Fruit fly (Drosophila melanogaster) whole organism, embryonic: ENCODE results near the gene CG4730.

Source experiments
- Adf1 ChIP-seq: fragments of 200-800 bp; sonication (Bioruptor generic); IDR thresholded peaks from 2 replicates; pipeline ENCODE4 v1.3.6; 2022; ENCODE audit warnings: missing biosample characterization, missing genetic modification characterization
- C15 ChIP-seq: fragments of 200-800 bp; sonication (Bioruptor generic); IDR thresholded peaks from 3 replicates; pipeline ENCODE4 v1.3.6; 2022; ENCODE audit warnings: missing biosample characterization, missing genetic modification characterization
- CG10321 ChIP-seq: fragments of 200-800 bp; sonication (Bioruptor generic); IDR thresholded peaks from 2 replicates; pipeline ENCODE4 v1.3.6; 2022; ENCODE audit warnings: missing biosample characterization, missing genetic modification characterization
- CG10431 ChIP-seq: fragments of 200-800 bp; sonication (Bioruptor generic); optimal IDR thresholded peaks from 3 replicates; lab custom pipeline; 2018; ENCODE audit warnings: missing biosample characterization, mild to moderate bottlenecking, missing genetic modification characterization
- CG10543 ChIP-seq: fragments of 200-800 bp; sonication (Bioruptor generic); optimal IDR thresholded peaks from 3 replicates; lab custom pipeline; 2017; ENCODE audit warnings: missing biosample characterization, mild to moderate bottlenecking, missing genetic modification characterization, moderate library complexity
- CG10654 ChIP-seq: fragments of 200-800 bp; sonication (Bioruptor generic); optimal IDR thresholded peaks from 2 replicates; lab custom pipeline; 2016; ENCODE audit warnings: missing biosample characterization, missing genetic modification characterization
- CG11247 ChIP-seq: fragments of 200-800 bp; sonication (Bioruptor generic); IDR thresholded peaks from 2 replicates; pipeline ENCODE4 v1.3.6; 2022; ENCODE audit warnings: missing biosample characterization, missing genetic modification characterization
- CG11696 ChIP-seq: fragments of 200-800 bp; sonication (Bioruptor generic); IDR thresholded peaks from 2 replicates; pipeline ENCODE4 v1.3.6; 2022; ENCODE audit warnings: missing biosample characterization, missing genetic modification characterization
- CG12071 ChIP-seq: fragments of 200-800 bp; sonication (Bioruptor generic); optimal IDR thresholded peaks from 3 replicates; lab custom pipeline; 2018; ENCODE audit warnings: missing biosample characterization, mild to moderate bottlenecking, missing genetic modification characterization
- CG13296 ChIP-seq: fragments of 200-800 bp; sonication (Bioruptor generic); optimal IDR thresholded peaks from 3 replicates; lab custom pipeline; 2018; ENCODE audit warnings: missing biosample characterization, mild to moderate bottlenecking, missing genetic modification characterization
- CG13894 ChIP-seq: fragments of 200-800 bp; sonication (Bioruptor generic); optimal IDR thresholded peaks from 3 replicates; lab custom pipeline; 2018; ENCODE audit warnings: missing biosample characterization, mild to moderate bottlenecking, missing genetic modification characterization, moderate library complexity
- CG14050 ChIP-seq: fragments of 200-800 bp; sonication (Bioruptor generic); IDR thresholded peaks from 3 replicates; pipeline ENCODE4 v1.3.6; 2022; ENCODE audit warnings: missing biosample characterization, missing genetic modification characterization
- CG14441 ChIP-seq: fragments of 200-800 bp; sonication (Bioruptor generic); IDR thresholded peaks from 2 replicates; pipeline ENCODE4 v1.3.6; 2022; ENCODE audit warnings: missing biosample characterization, missing genetic modification characterization
- CG15479 ChIP-seq: fragments of 200-800 bp; sonication (Bioruptor generic); optimal IDR thresholded peaks from 3 replicates; lab custom pipeline; 2019; ENCODE audit warnings: missing biosample characterization, mild to moderate bottlenecking, missing genetic modification characterization, moderate library complexity
- CG1603 ChIP-seq: fragments of 200-800 bp; sonication (Bioruptor generic); optimal IDR thresholded peaks from 2 replicates; lab custom pipeline; 2019; ENCODE audit warnings: missing biosample characterization, mild to moderate bottlenecking, missing genetic modification characterization, moderate library complexity
- CG17829 ChIP-seq: fragments of 200-800 bp; optimal IDR thresholded peaks from 2 replicates; lab custom pipeline; 2019; ENCODE audit warnings: missing biosample characterization, mild to moderate bottlenecking, missing genetic modification characterization, moderate library complexity
- CG2116 ChIP-seq: fragments of 200-800 bp; sonication (Bioruptor generic); optimal IDR thresholded peaks from 3 replicates; lab custom pipeline; 2018; ENCODE audit warnings: missing biosample characterization, mild to moderate bottlenecking, missing genetic modification characterization
- CG4282 ChIP-seq: fragments of 200-800 bp; sonication (Bioruptor generic); optimal IDR thresholded peaks from 2 replicates; lab custom pipeline; 2016; ENCODE audit warnings: missing biosample characterization, missing genetic modification characterization
- CG4360 ChIP-seq: fragments of 200-800 bp; sonication (Bioruptor generic); IDR thresholded peaks from 2 replicates; pipeline ENCODE4 v1.3.6; 2022; ENCODE audit warnings: missing biosample characterization, missing genetic modification characterization
- CG43689 ChIP-seq: fragments of 200-800 bp; sonication (Bioruptor generic); IDR thresholded peaks from 2 replicates; pipeline ENCODE4 v1.3.6; 2022; ENCODE audit warnings: missing biosample characterization, missing genetic modification characterization
- CG4617 ChIP-seq: fragments of 200-800 bp; sonication (Bioruptor generic); optimal IDR thresholded peaks from 3 replicates; lab custom pipeline; 2016; ENCODE audit warnings: missing biosample characterization, missing genetic modification characterization, borderline replicate concordance
- CG7357 ChIP-seq: fragments of 200-800 bp; sonication (Bioruptor generic); IDR thresholded peaks from 3 replicates; pipeline ENCODE4 v1.3.6; 2022; ENCODE audit warnings: missing biosample characterization, missing genetic modification characterization
- CG7745 ChIP-seq: fragments of 200-800 bp; sonication (Bioruptor generic); optimal IDR thresholded peaks from 2 replicates; lab custom pipeline; 2018; ENCODE audit warnings: missing biosample characterization, mild to moderate bottlenecking, missing genetic modification characterization, moderate library complexity
- CG8281 ChIP-seq: fragments of 200-800 bp; sonication (Bioruptor generic); optimal IDR thresholded peaks from 2 replicates; lab custom pipeline; 2018; ENCODE audit warnings: missing biosample characterization, mild to moderate bottlenecking, missing genetic modification characterization, moderate library complexity
- CG9215 ChIP-seq: fragments of 200-800 bp; sonication (Bioruptor generic); IDR thresholded peaks from 2 replicates; pipeline ENCODE4 v1.3.6; 2022; ENCODE audit warnings: missing biosample characterization, missing genetic modification characterization
- Dref ChIP-seq: fragments of 200-800 bp; sonication (Bioruptor generic); IDR thresholded peaks from 2 replicates; pipeline ENCODE4 v1.3.6; 2022; ENCODE audit warnings: missing biosample characterization, missing genetic modification characterization
- Fer3 ChIP-seq: fragments of 200-800 bp; sonication (Bioruptor generic); optimal IDR thresholded peaks from 2 replicates; lab custom pipeline; 2018; ENCODE audit warnings: missing biosample characterization, mild to moderate bottlenecking, missing genetic modification characterization, moderate library complexity
- GATAe ChIP-seq: fragments of 200-800 bp; sonication (Bioruptor generic); conservative IDR thresholded peaks from 2 replicates; pipeline ENCODE4 v1.3.6; 2022; ENCODE audit warnings: missing biosample characterization, missing genetic modification characterization
- Hr39 ChIP-seq: fragments of >200 bp; optimal IDR thresholded peaks from 2 replicates; lab custom pipeline; 2017
- Lhr ChIP-seq: fragments of 200-800 bp; sonication (Bioruptor generic); optimal IDR thresholded peaks from 3 replicates; lab custom pipeline; 2017; ENCODE audit warnings: mild to moderate bottlenecking, missing biosample characterization, missing genetic modification reagents, missing genetic modification characterization
- MBD-R2 ChIP-seq: fragments of 200-800 bp; sonication (Bioruptor generic); IDR thresholded peaks from 2 replicates; pipeline ENCODE4 v1.3.6; 2022; ENCODE audit warnings: missing biosample characterization, missing genetic modification characterization
- MESR4 ChIP-seq: fragments of 200-800 bp; sonication (Bioruptor generic); optimal IDR thresholded peaks from 2 replicates; lab custom pipeline; 2018; ENCODE audit warnings: missing biosample characterization, mild to moderate bottlenecking, missing genetic modification characterization, moderate library complexity
- Nf-YC ChIP-seq: fragments of 200-800 bp; optimal IDR thresholded peaks from 3 replicates; lab custom pipeline; 2019; ENCODE audit warnings: missing biosample characterization, mild to moderate bottlenecking, missing genetic modification characterization, moderate library complexity
- ac ChIP-seq: fragments of 200-800 bp; sonication (Bioruptor generic); optimal IDR thresholded peaks from 3 replicates; lab custom pipeline; 2017; ENCODE audit warnings: missing biosample characterization, mild to moderate bottlenecking, missing genetic modification characterization
- croc ChIP-seq: fragments of 200-800 bp; sonication (Bioruptor generic); conservative IDR thresholded peaks from 3 replicates; pipeline ENCODE4 v1.3.6; 2022; ENCODE audit warnings: missing biosample characterization, missing genetic modification characterization
- dati ChIP-seq: fragments of 200-800 bp; sonication (Bioruptor generic); IDR thresholded peaks from 2 replicates; pipeline ENCODE4 v1.3.6; 2022; ENCODE audit warnings: missing biosample characterization, missing genetic modification characterization
- disco-r ChIP-seq: fragments of 200-800 bp; sonication (Bioruptor generic); optimal IDR thresholded peaks from 2 replicates; lab custom pipeline; 2016; ENCODE audit warnings: missing biosample characterization, missing genetic modification characterization
- fd3F ChIP-seq: fragments of 200-800 bp; sonication (Bioruptor generic); optimal IDR thresholded peaks from 2 replicates; lab custom pipeline; 2018; ENCODE audit warnings: missing biosample characterization, mild to moderate bottlenecking, missing genetic modification characterization, moderate library complexity
- fd96Cb ChIP-seq: fragments of 200-800 bp; sonication (Bioruptor generic); optimal IDR thresholded peaks from 2 replicates; lab custom pipeline; 2018; ENCODE audit warnings: missing biosample characterization, mild to moderate bottlenecking, missing genetic modification characterization, moderate library complexity
- ind ChIP-seq: fragments of 200-800 bp; sonication (Bioruptor generic); optimal IDR thresholded peaks from 3 replicates; lab custom pipeline; 2016; ENCODE audit warnings: missing biosample characterization, missing genetic modification characterization
- insv ChIP-seq, 2 experiments: fragments of 200-800 bp; sonication (Bioruptor generic); optimal IDR thresholded peaks; 3 replicates each; lab custom pipeline; 2016 to 2018; ENCODE audit warnings: missing biosample characterization in 2 of 2, missing genetic modification characterization in 2 of 2
- jumu ChIP-seq: fragments of 200-800 bp; sonication (Bioruptor generic); optimal IDR thresholded peaks from 3 replicates; lab custom pipeline; 2016; ENCODE audit warnings: missing biosample characterization, missing genetic modification characterization
- lola ChIP-seq, 3 experiments: fragments of >200 bp in 2 of 3; fragments of 200-800 bp in 1 of 3; sonication (Bioruptor generic) in 1 of 3; optimal IDR thresholded peaks; 2 replicates each; lab custom pipeline; 2017 to 2019; ENCODE audit warnings: missing biosample characterization in 3 of 3, missing genetic modification characterization in 3 of 3, mild to moderate bottlenecking in 1 of 3, moderate library complexity in 1 of 3
- odd ChIP-seq: fragments of 200-800 bp; sonication (Bioruptor generic); optimal IDR thresholded peaks from 2 replicates; lab custom pipeline; 2017; ENCODE audit warnings: missing biosample characterization, mild to moderate bottlenecking, missing genetic modification characterization
- pb ChIP-seq: fragments of 200-800 bp; sonication (Bioruptor generic); optimal IDR thresholded peaks from 3 replicates; lab custom pipeline; 2016; ENCODE audit warnings: missing biosample characterization, missing genetic modification characterization
- pros ChIP-seq: fragments of 200-800 bp; sonication (Bioruptor generic); optimal IDR thresholded peaks from 3 replicates; lab custom pipeline; 2019; ENCODE audit warnings: missing biosample characterization, mild to moderate bottlenecking, missing genetic modification characterization, moderate library complexity
- trem ChIP-seq: fragments of 200-800 bp; optimal IDR thresholded peaks from 3 replicates; lab custom pipeline; 2019; ENCODE audit warnings: missing biosample characterization, mild to moderate bottlenecking, missing genetic modification characterization, moderate library complexity
- vvl ChIP-seq: fragments of 200-800 bp; sonication (Bioruptor generic); IDR thresholded peaks from 2 replicates; pipeline ENCODE4 v1.3.6; 2022; ENCODE audit warnings: missing biosample characterization, missing genetic modification characterization
- wek ChIP-seq: fragments of 200-800 bp; sonication (Bioruptor generic); optimal IDR thresholded peaks from 3 replicates; lab custom pipeline; 2018; ENCODE audit warnings: missing biosample characterization, mild to moderate bottlenecking, missing genetic modification characterization, moderate library complexity
- zen2 ChIP-seq: fragments of 200-800 bp; sonication (Bioruptor generic); IDR thresholded peaks from 3 replicates; pipeline ENCODE4 v1.3.6; 2022; ENCODE audit warnings: missing biosample characterization, missing genetic modification characterization; ENCODE audit not compliant: partially characterized antibody

The CG4730 gene

dm6 chr3R:25637294-25638174 lies 40.9 kb downstream of the CG4730 start, which contains the start of gene jigr1 (continued):
- peak; percentile 79 for TF ChIP-seq trem (tag; lab: Kevin White, UChicago)
- no peak for TF ChIP-seq Fer3
- no peak for TF ChIP-seq CG10321 (GFP tag; lab: Robert Waterston, UW)
- no peak for TF ChIP-seq CG14441
- no peak for TF ChIP-seq MBD-R2 (GFP tag; lab: Robert Waterston, UW)
- TF ChIP-seq wek (GFP tag; lab: Kevin White, UChicago): no peak
- no peak for TF ChIP-seq insv (GFP tag; optimal IDR thresholded peaks at IDR 0.05; lab: Kevin White, UChicago)
- TF ChIP-seq zen2: no peak
- peak; percentile 67 for TF ChIP-seq CG15479
- no peak for TF ChIP-seq CG10543
- no peak for TF ChIP-seq croc (GFP tag; lab: Robert Waterston, UW)
- no peak for TF ChIP-seq disco-r
- TF ChIP-seq C15: no peak
- no peak for TF ChIP-seq CG4360 (GFP tag; lab: Robert Waterston, UW)
- no peak for TF ChIP-seq pb (GFP tag; lab: Kevin White, UChicago)
- TF ChIP-seq CG13296 (GFP tag; lab: Kevin White, UChicago): no peak
- no peak for TF ChIP-seq CG10654 (GFP tag; lab: Kevin White, UChicago)
- no peak for TF ChIP-seq vvl (GFP tag; lab: Robert Waterston, UW)
- no peak for TF ChIP-seq Hr39 (lab: Kevin White, UChicago)
- no peak for TF ChIP-seq Nf-YC (tag; lab: Kevin White, UChicago)
- TF ChIP-seq CG11247 (GFP tag; lab: Robert Waterston, UW): no peak
- TF ChIP-seq pros: peak; percentile 97
- TF ChIP-seq CG2116 (GFP tag; lab: Kevin White, UChicago): peak; percentile 6
- no peak for TF ChIP-seq CG43689 (GFP tag; lab: Robert Waterston, UW)
- no peak for TF ChIP-seq CG13894 (tag; lab: Kevin White, UChicago)
- TF ChIP-seq GATAe (GFP tag; lab: Robert Waterston, UW): no peak
- no peak for TF ChIP-seq CG4617 (GFP tag; lab: Kevin White, UChicago)
- no peak for TF ChIP-seq ind
- TF ChIP-seq CG7357 (GFP tag; lab: Robert Waterston, UW): no peak
- no peak for TF ChIP-seq dati (GFP tag; lab: Robert Waterston, UW)
- no peak for TF ChIP-seq CG9215 (GFP tag; lab: Robert Waterston, UW)
- TF ChIP-seq CG12071: no peak
- no peak for TF ChIP-seq fd3F (GFP tag; lab: Kevin White, UChicago)
- no peak for TF ChIP-seq Dref (GFP tag; lab: Robert Waterston, UW)
- peak in 1 of 3 experiments; percentile 77 for TF ChIP-seq lola (GFP tag; optimal IDR thresholded peaks at IDR 0.05; lab: Kevin White, UChicago)
- no peak for TF ChIP-seq CG8281 (tag; lab: Kevin White, UChicago)
- TF ChIP-seq CG17829 (tag; lab: Kevin White, UChicago): peak; percentile 83
- TF ChIP-seq odd (GFP tag; lab: Kevin White, UChicago): no peak
- TF ChIP-seq Lhr (GFP tag; lab: Kevin White, UChicago): no peak
- no peak for TF ChIP-seq jumu (GFP tag; lab: Kevin White, UChicago)
- no peak for TF ChIP-seq CG7745 (tag; lab: Kevin White, UChicago)
- TF ChIP-seq Adf1 (GFP tag; lab: Robert Waterston, UW): peak; percentile 75
- TF ChIP-seq MESR4 (GFP tag; lab: Kevin White, UChicago): no peak
- no peak for TF ChIP-seq CG14050 (GFP tag; lab: Robert Waterston, UW)
- TF ChIP-seq CG1603 (tag; lab: Kevin White, UChicago): peak; percentile 50
- TF ChIP-seq CG11696 (GFP tag; lab: Robert Waterston, UW): no peak
- TF ChIP-seq CG4282 (GFP tag; lab: Kevin White, UChicago): no peak
- no peak for TF ChIP-seq CG10431
- peak; percentile 87 for TF ChIP-seq ac (GFP tag; lab: Kevin White, UChicago)
- TF ChIP-seq fd96Cb (tag; lab: Kevin White, UChicago): peak; percentile 39
